Worm (Caenorhabditis elegans) whole organism, midembryonic: ENCODE data around the gene Y55B1AR.2.

Experiments used
- T22C8.4 ChIP-seq: fragments of 200-800 bp; sonication (Bioruptor generic); IDR thresholded peaks from 2 replicates; pipeline ENCODE4 v1.3.6; 2022; ENCODE audit warnings: missing genetic modification characterization, missing compliant biosample characterization
- cog-1 ChIP-seq: sonication (generic microtip); optimal IDR thresholded peaks from 2 replicates; lab custom pipeline; 2016; ENCODE audit warnings: missing genetic modification characterization, missing compliant biosample characterization
- flt-1 ChIP-seq: fragments of 200-800 bp; sonication (Bioruptor generic); IDR thresholded peaks from 2 replicates; pipeline ENCODE4 v1.3.6; 2022; ENCODE audit warnings: missing genetic modification characterization, missing compliant biosample characterization
- klf-2 ChIP-seq: fragments of 200-800 bp; sonication (Bioruptor generic); conservative IDR thresholded peaks from 2 replicates; pipeline ENCODE4 v1.3.6; 2022; ENCODE audit warnings: missing genetic modification reagents, missing genetic modification characterization, missing compliant biosample characterization
- ref-1 ChIP-seq: fragments of 200-800 bp; sonication (Bioruptor generic); conservative IDR thresholded peaks from 2 replicates; pipeline ENCODE4 v1.3.6; 2022; ENCODE audit warnings: missing genetic modification reagents, missing genetic modification characterization, missing compliant biosample characterization
- tab-1 ChIP-seq: fragments of 200-800 bp; sonication (Bioruptor generic); IDR thresholded peaks from 2 replicates; pipeline ENCODE4 v1.3.6; 2022; ENCODE audit warnings: missing genetic modification characterization, missing compliant biosample characterization
- ztf-23 ChIP-seq: fragments of 200-800 bp; sonication (Bioruptor generic); IDR thresholded peaks from 2 replicates; pipeline ENCODE4 v1.3.6; 2022; ENCODE audit warnings: missing genetic modification reagents, missing genetic modification characterization, missing compliant biosample characterization

ce11 chrIII:640198-640803, 41.7 kb upstream of the Y55B1AR.2 start, which contains the start of the genes tag-266 and tag-267:
- TF ChIP-seq klf-2 (GFP tag; lab: Robert Waterston, UW) (peak; percentile 74), ztf-23 (peak; percentile 81), tab-1 (no peak), T22C8.4 (peak; percentile 57; the same call in 1 of the 2 replicates), cog-1 (tag; lab: Kevin White, UChicago) (peak; percentile 94), flt-1 (peak; percentile 81; the same call in 1 of the 2 replicates), ref-1 (GFP tag; lab: Robert Waterston, UW) (no peak)
